Fruit fly (Drosophila melanogaster) whole organism, embryonic: ENCODE data around the gene CG15196.

Experiments used
- Antp ChIP-seq: fragments of 200-800 bp; sonication (Bioruptor generic); optimal IDR thresholded peaks from 3 replicates; lab custom pipeline; 2016; ENCODE audit warnings: missing biosample characterization, missing genetic modification characterization
- Awh ChIP-seq: fragments of 200-800 bp; sonication (Bioruptor generic); IDR thresholded peaks from 2 replicates; pipeline ENCODE4, ENCODE4 v1.3.6; 2022; ENCODE audit warnings: missing biosample characterization, missing genetic modification characterization
- BtbVII ChIP-seq: fragments of 200-800 bp; sonication (Bioruptor generic); optimal IDR thresholded peaks from 3 replicates; lab custom pipeline; 2017; ENCODE audit warnings: missing biosample characterization, mild to moderate bottlenecking, missing genetic modification characterization
- CG10147 ChIP-seq: fragments of 200-800 bp; sonication (Bioruptor generic); optimal IDR thresholded peaks from 2 replicates; lab custom pipeline; 2019; ENCODE audit warnings: missing biosample characterization, mild to moderate bottlenecking, missing genetic modification characterization, moderate library complexity
- CG11398 ChIP-seq: fragments of 200-800 bp; sonication (Bioruptor generic); optimal IDR thresholded peaks from 2 replicates; lab custom pipeline; 2016; ENCODE audit warnings: missing biosample characterization, missing genetic modification characterization
- CG12071 ChIP-seq: fragments of 200-800 bp; sonication (Bioruptor generic); optimal IDR thresholded peaks from 3 replicates; lab custom pipeline; 2018; ENCODE audit warnings: missing biosample characterization, mild to moderate bottlenecking, missing genetic modification characterization
- CG1233 ChIP-seq: fragments of 200-800 bp; sonication (Bioruptor generic); optimal IDR thresholded peaks from 4 replicates; lab custom pipeline; 2018; ENCODE audit warnings: missing biosample characterization, mild to moderate bottlenecking, missing genetic modification characterization
- CG14050 ChIP-seq: fragments of 200-800 bp; sonication (Bioruptor generic); IDR thresholded peaks from 3 replicates; pipeline ENCODE4 v1.3.6; 2022; ENCODE audit warnings: missing biosample characterization, missing genetic modification characterization
- CG15011 ChIP-seq: fragments of 200-800 bp; sonication (Bioruptor generic); optimal IDR thresholded peaks from 3 replicates; lab custom pipeline; 2018; ENCODE audit warnings: missing biosample characterization, mild to moderate bottlenecking, missing genetic modification characterization
- CG16863 ChIP-seq: fragments of 200-800 bp; sonication (Bioruptor generic); optimal IDR thresholded peaks from 3 replicates; lab custom pipeline; 2016; ENCODE audit warnings: missing biosample characterization, missing genetic modification characterization
- CG17186 ChIP-seq: fragments of 200-800 bp; sonication (Bioruptor generic); optimal IDR thresholded peaks from 3 replicates; lab custom pipeline; 2017; ENCODE audit warnings: missing biosample characterization, missing genetic modification reagents, missing genetic modification characterization
- CG17568 ChIP-seq: fragments of 200-800 bp; sonication (Bioruptor generic); optimal IDR thresholded peaks from 2 replicates; lab custom pipeline; 2018; ENCODE audit warnings: missing biosample characterization, mild to moderate bottlenecking, missing genetic modification characterization, moderate library complexity
- CG2202 ChIP-seq: fragments of 200-800 bp; sonication (Bioruptor generic); optimal IDR thresholded peaks from 2 replicates; lab custom pipeline; 2018; ENCODE audit warnings: missing biosample characterization, mild to moderate bottlenecking, missing genetic modification characterization
- CG30403 ChIP-seq: fragments of 200-800 bp; sonication (Bioruptor generic); optimal IDR thresholded peaks from 3 replicates; lab custom pipeline; 2016; ENCODE audit warnings: missing biosample characterization, missing genetic modification characterization
- CG30431 ChIP-seq: fragments of 200-800 bp; sonication (Bioruptor generic); optimal IDR thresholded peaks from 2 replicates; lab custom pipeline; 2017; ENCODE audit warnings: missing biosample characterization, missing genetic modification characterization
- CG32532 ChIP-seq: fragments of 200-800 bp; sonication (Bioruptor generic); IDR thresholded peaks from 2 replicates; pipeline ENCODE4 v1.3.6; 2022; ENCODE audit warnings: missing biosample characterization, missing genetic modification characterization
- CG34422 ChIP-seq: fragments of 200-800 bp; sonication (Bioruptor generic); IDR thresholded peaks from 3 replicates; pipeline ENCODE4 v1.3.6; 2022; ENCODE audit warnings: missing biosample characterization, missing genetic modification characterization
- CG4282 ChIP-seq: fragments of 200-800 bp; sonication (Bioruptor generic); optimal IDR thresholded peaks from 2 replicates; lab custom pipeline; 2016; ENCODE audit warnings: missing biosample characterization, missing genetic modification characterization
- CG4854 ChIP-seq: fragments of 200-800 bp; sonication (Bioruptor generic); optimal IDR thresholded peaks from 2 replicates; lab custom pipeline; 2016; ENCODE audit warnings: missing biosample characterization, missing genetic modification characterization, inconsistent platforms
- CG6813 ChIP-seq: fragments of 200-800 bp; sonication (Bioruptor generic); optimal IDR thresholded peaks from 2 replicates; lab custom pipeline; 2017; ENCODE audit warnings: missing biosample characterization, missing genetic modification characterization, mild to moderate bottlenecking, moderate library complexity, missing genetic modification reagents
- CG7372 ChIP-seq: fragments of 200-800 bp; sonication (Bioruptor generic); IDR thresholded peaks from 2 replicates; pipeline ENCODE4 v1.3.6; 2022; ENCODE audit warnings: missing biosample characterization, missing genetic modification characterization
- CG7987 ChIP-seq: fragments of 200-800 bp; sonication (Bioruptor generic); optimal IDR thresholded peaks from 2 replicates; lab custom pipeline; 2018; ENCODE audit warnings: missing biosample characterization, mild to moderate bottlenecking, missing genetic modification characterization, moderate library complexity
- CkIIα-i1 ChIP-seq: fragments of 200-800 bp; sonication (Bioruptor generic); IDR thresholded peaks from 2 replicates; pipeline ENCODE4 v1.3.6; 2022; ENCODE audit warnings: missing biosample characterization, missing genetic modification characterization
- Dll ChIP-seq: fragments of 200-800 bp; sonication (Bioruptor generic); IDR thresholded peaks from 4 replicates; pipeline ENCODE4 v1.3.6; 2022; ENCODE audit warnings: missing biosample characterization, missing genetic modification characterization; ENCODE audit not compliant: partially characterized antibody
- Dp ChIP-seq: fragments of 200-800 bp; sonication (Bioruptor generic); optimal IDR thresholded peaks from 2 replicates; lab custom pipeline; 2018; ENCODE audit warnings: missing biosample characterization, mild to moderate bottlenecking, missing genetic modification characterization, moderate library complexity
- E2f2 ChIP-seq: fragments of 200-800 bp; sonication (Bioruptor generic); IDR thresholded peaks from 2 replicates; pipeline ENCODE4 v1.3.6; 2022; ENCODE audit warnings: missing biosample characterization, missing genetic modification characterization
- ERR ChIP-seq: fragments of 200-800 bp; sonication (Bioruptor generic); optimal IDR thresholded peaks from 2 replicates; lab custom pipeline; 2016; ENCODE audit warnings: missing biosample characterization, missing genetic modification characterization
- Kr ChIP-seq: fragments of 200-800 bp; sonication (Bioruptor generic); optimal IDR thresholded peaks from 2 replicates; lab custom pipeline; 2017; ENCODE audit warnings: missing biosample characterization, mild to moderate bottlenecking, missing genetic modification characterization
- NK7.1 ChIP-seq: fragments of 200-800 bp; sonication (Bioruptor generic); optimal IDR thresholded peaks from 3 replicates; lab custom pipeline; 2016; ENCODE audit warnings: missing biosample characterization, missing genetic modification characterization
- Oaz ChIP-seq: fragments of 200-800 bp; sonication (Bioruptor generic); IDR thresholded peaks from 2 replicates; pipeline ENCODE4 v1.3.6; 2022; ENCODE audit warnings: missing biosample characterization, missing genetic modification characterization
- Poxn ChIP-seq: fragments of 200-800 bp; sonication (Bioruptor generic); IDR thresholded peaks from 2 replicates; pipeline ENCODE4 v1.3.6; 2022; ENCODE audit warnings: missing biosample characterization, missing genetic modification characterization
- Ptx1 ChIP-seq: fragments of 200-800 bp; sonication (Bioruptor generic); IDR thresholded peaks from 2 replicates; pipeline ENCODE4 v1.3.6; 2022; ENCODE audit warnings: missing biosample characterization, missing genetic modification characterization
- Rx ChIP-seq: fragments of 200-800 bp; sonication (Bioruptor generic); IDR thresholded peaks from 2 replicates; pipeline ENCODE4 v1.3.6; 2022; ENCODE audit warnings: missing biosample characterization, missing genetic modification characterization
- TFAM ChIP-seq: fragments of 200-800 bp; sonication (Bioruptor generic); optimal IDR thresholded peaks from 2 replicates; lab custom pipeline; 2017; ENCODE audit warnings: missing biosample characterization, missing genetic modification characterization, inconsistent platforms
- ac ChIP-seq: fragments of 200-800 bp; sonication (Bioruptor generic); optimal IDR thresholded peaks from 3 replicates; lab custom pipeline; 2017; ENCODE audit warnings: missing biosample characterization, mild to moderate bottlenecking, missing genetic modification characterization
- crp ChIP-seq, 2 experiments: fragments of 200-800 bp; sonication (Bioruptor generic); optimal IDR thresholded peaks; 2 replicates in 1 of 2; 3 replicates in 1 of 2; lab custom pipeline; 2017; ENCODE audit warnings: missing biosample characterization in 2 of 2, missing genetic modification characterization in 2 of 2, mild to moderate bottlenecking in 1 of 2, moderate library complexity in 1 of 2
- dmrt11E ChIP-seq: fragments of 200-800 bp; sonication (Bioruptor generic); optimal IDR thresholded peaks from 3 replicates; lab custom pipeline; 2018; ENCODE audit warnings: missing biosample characterization, mild to moderate bottlenecking, missing genetic modification characterization, moderate library complexity
- dpn ChIP-seq, 2 experiments: fragments of 200-800 bp; sonication (Bioruptor generic); optimal IDR thresholded peaks; 3 replicates each; lab custom pipeline; 2016; ENCODE audit warnings: missing biosample characterization in 2 of 2, missing genetic modification characterization in 2 of 2
- fru ChIP-seq: fragments of >200 bp; optimal IDR thresholded peaks from 2 replicates; lab custom pipeline; 2017
- gsb ChIP-seq: fragments of 200-800 bp; sonication (Bioruptor generic); IDR thresholded peaks from 2 replicates; pipeline ENCODE4 v1.3.6; 2022; ENCODE audit warnings: missing biosample characterization, missing genetic modification characterization
- hb ChIP-seq: fragments of 200-800 bp; sonication (Bioruptor generic); IDR thresholded peaks from 3 replicates; pipeline ENCODE4 v1.3.6; 2022; ENCODE audit warnings: missing biosample characterization, missing genetic modification characterization; ENCODE audit not compliant: partially characterized antibody
- her ChIP-seq: fragments of 200-800 bp; sonication (Bioruptor generic); optimal IDR thresholded peaks from 2 replicates; lab custom pipeline; 2016; ENCODE audit warnings: missing biosample characterization, missing genetic modification characterization
- hkb ChIP-seq, 2 experiments: fragments of 200-800 bp in 1 of 2; fragments of >200 bp in 1 of 2; sonication (Bioruptor generic) in 1 of 2; IDR thresholded peaks in 1 of 2; optimal IDR thresholded peaks in 1 of 2; 2 replicates each; pipeline versions ENCODE4 v1.3.6 to Lab custom; 2017 to 2022; ENCODE audit warnings: missing biosample characterization in 1 of 2, missing genetic modification characterization in 1 of 2
- jigr1 ChIP-seq: fragments of 200-800 bp; sonication (Bioruptor generic); IDR thresholded peaks from 3 replicates; pipeline ENCODE4 v1.3.6; 2022; ENCODE audit warnings: missing biosample characterization, missing genetic modification characterization
- maf-S ChIP-seq: fragments of 200-800 bp; sonication (Bioruptor generic); optimal IDR thresholded peaks from 2 replicates; lab custom pipeline; 2016; ENCODE audit warnings: missing biosample characterization, missing genetic modification characterization
- nerfin-1 ChIP-seq: fragments of 200-800 bp; sonication (Bioruptor generic); optimal IDR thresholded peaks from 3 replicates; lab custom pipeline; 2019; ENCODE audit warnings: missing biosample characterization, mild to moderate bottlenecking, missing genetic modification characterization, moderate library complexity
- sens ChIP-seq: fragments of 200-800 bp; sonication (Bioruptor generic); peaks from one replicate; lab custom pipeline; 2016; ENCODE audit warnings: missing biosample characterization, missing genetic modification characterization
- sqz ChIP-seq: fragments of 200-800 bp; sonication (Bioruptor generic); optimal IDR thresholded peaks from 3 replicates; lab custom pipeline; 2018; ENCODE audit warnings: missing biosample characterization, mild to moderate bottlenecking, missing genetic modification characterization
- unpg ChIP-seq: fragments of 200-800 bp; sonication (Bioruptor generic); optimal IDR thresholded peaks from 3 replicates; lab custom pipeline; 2018; ENCODE audit warnings: missing biosample characterization, mild to moderate bottlenecking, missing genetic modification characterization, moderate library complexity
- vfl ChIP-seq: fragments of 200-800 bp; sonication (Bioruptor generic); optimal IDR thresholded peaks from 2 replicates; lab custom pipeline; 2016; ENCODE audit warnings: missing biosample characterization, missing genetic modification characterization
- zen2 ChIP-seq: fragments of 200-800 bp; sonication (Bioruptor generic); IDR thresholded peaks from 3 replicates; pipeline ENCODE4 v1.3.6; 2022; ENCODE audit warnings: missing biosample characterization, missing genetic modification characterization; ENCODE audit not compliant: partially characterized antibody

The CG15196 gene

dm6 chrX:11423277-11423717 is 13.6 kb downstream of the CG15196 start (continued):
- TF ChIP-seq Dp = no peak
- TF ChIP-seq CG16863 = peak; percentile 83
- peak; percentile 74 for TF ChIP-seq CG7987 (GFP tag; lab: Kevin White, UChicago)
- peak; percentile 76 for TF ChIP-seq Awh (GFP tag; lab: Robert Waterston, UW)
- peak; percentile 90 for TF ChIP-seq ERR (GFP tag; lab: Kevin White, UChicago)
- TF ChIP-seq CG2202 (tag; lab: Kevin White, UChicago) = peak; percentile 2
- TF ChIP-seq crp (GFP tag; optimal IDR thresholded peaks at IDR 0.05; lab: Kevin White, UChicago) = peak in 1 of 2 experiments; percentile 58
- TF ChIP-seq unpg (GFP tag; lab: Kevin White, UChicago) = peak; percentile 93
- peak; percentile 81 for TF ChIP-seq CG17568
- TF ChIP-seq zen2 = no peak
- TF ChIP-seq Rx (GFP tag; lab: Robert Waterston, UW) = peak; percentile 75
- TF ChIP-seq nerfin-1 (tag; lab: Kevin White, UChicago) = peak; percentile 65
- TF ChIP-seq CG10147 (GFP tag; lab: Kevin White, UChicago) = peak; percentile 89
- TF ChIP-seq maf-S (GFP tag; lab: Kevin White, UChicago) = peak; percentile 86
- peak; percentile 85 for TF ChIP-seq CG11398
- no peak for TF ChIP-seq hb
- TF ChIP-seq CkIIα-i1 (GFP tag; lab: Robert Waterston, UW) = peak; percentile 40; the same call in 1 of the 2 replicates
- peak; percentile 66; the same call in 2 of the 3 replicates for TF ChIP-seq jigr1 (GFP tag; lab: Robert Waterston, UW)
- TF ChIP-seq Antp = peak; percentile 88
- TF ChIP-seq CG6813 (GFP tag; lab: Kevin White, UChicago) = peak; percentile 79
- peak; percentile 96 for TF ChIP-seq sens (GFP tag; lab: Kevin White, UChicago)
- peak; percentile 43; the same call in 1 of the 2 replicates for TF ChIP-seq Poxn (GFP tag; lab: Robert Waterston, UW)
- peak; percentile 82 for TF ChIP-seq CG4282 (GFP tag; lab: Kevin White, UChicago)
- TF ChIP-seq Dll (GFP tag; lab: Robert Waterston, UW) = no peak
- no peak for TF ChIP-seq Kr
- peak; percentile 92 to 93 for TF ChIP-seq dpn (GFP tag; optimal IDR thresholded peaks at IDR 0.05; lab: Kevin White, UChicago)
- peak; percentile 69 for TF ChIP-seq CG30431 (GFP tag; lab: Kevin White, UChicago)
- TF ChIP-seq CG17186 (GFP tag; lab: Kevin White, UChicago) = no peak
- TF ChIP-seq CG15011 = peak; percentile 84
- TF ChIP-seq CG1233 (GFP tag; lab: Kevin White, UChicago) = peak; percentile 79
- TF ChIP-seq CG34422 (GFP tag; lab: Robert Waterston, UW) = peak; percentile 89
- peak; percentile 7 for TF ChIP-seq TFAM (GFP tag; lab: Kevin White, UChicago)
- TF ChIP-seq hkb (optimal IDR thresholded peaks at IDR 0.05; lab: Kevin White, UChicago) = no peak
- peak; percentile 94 for TF ChIP-seq hkb (GFP tag; IDR thresholded peaks at IDR 0.05; lab: Robert Waterston, UW)
- TF ChIP-seq fru (lab: Kevin White, UChicago) = no peak
- TF ChIP-seq sqz (GFP tag; lab: Kevin White, UChicago) = peak; percentile 79
- peak; percentile 87 for TF ChIP-seq CG14050 (GFP tag; lab: Robert Waterston, UW)
- peak; percentile 88 for TF ChIP-seq NK7.1 (GFP tag; lab: Kevin White, UChicago)
- TF ChIP-seq her (GFP tag; lab: Kevin White, UChicago) = peak; percentile 91
- peak; percentile 90 for TF ChIP-seq CG7372 (GFP tag; lab: Robert Waterston, UW)
- TF ChIP-seq CG30403 (GFP tag; lab: Kevin White, UChicago) = peak; percentile 90
- TF ChIP-seq dmrt11E (tag; lab: Kevin White, UChicago) = peak; percentile 56
- TF ChIP-seq CG12071 (GFP tag; lab: Kevin White, UChicago) = peak; percentile 87
- peak; percentile 90 for TF ChIP-seq Ptx1 (GFP tag; lab: Robert Waterston, UW)
- peak; percentile 68 for TF ChIP-seq E2f2 (GFP tag; lab: Robert Waterston, UW)
- TF ChIP-seq gsb = peak; percentile 82
- peak; percentile 92 for TF ChIP-seq CG32532
- TF ChIP-seq BtbVII = peak; percentile 92
- TF ChIP-seq ac = peak; percentile 28
- TF ChIP-seq CG4854 (GFP tag; lab: Kevin White, UChicago) = peak; percentile 89
- TF ChIP-seq vfl (GFP tag; lab: Kevin White, UChicago) = peak; percentile 82
- TF ChIP-seq Oaz (GFP tag; lab: Robert Waterston, UW) = peak; percentile 74
